Worm (Caenorhabditis elegans) whole organism, midembryonic: ENCODE results near the gene F21D12.3.
"Not testable (repeated sequence)": the region's sequence is repeated elsewhere in the genome, so short reads cannot be mapped to it uniquely, and the experiment has no call there.

Experiments used
- T22C8.4 ChIP-seq: fragments of 200-800 bp; sonication (Bioruptor generic); IDR thresholded peaks from 2 replicates; pipeline ENCODE4 v1.3.6; 2022; ENCODE audit warnings: missing genetic modification characterization, missing compliant biosample characterization
- cog-1 ChIP-seq: sonication (generic microtip); optimal IDR thresholded peaks from 2 replicates; lab custom pipeline; 2016; ENCODE audit warnings: missing genetic modification characterization, missing compliant biosample characterization
- flt-1 ChIP-seq: fragments of 200-800 bp; sonication (Bioruptor generic); IDR thresholded peaks from 2 replicates; pipeline ENCODE4 v1.3.6; 2022; ENCODE audit warnings: missing genetic modification characterization, missing compliant biosample characterization
- klf-2 ChIP-seq: fragments of 200-800 bp; sonication (Bioruptor generic); conservative IDR thresholded peaks from 2 replicates; pipeline ENCODE4 v1.3.6; 2022; ENCODE audit warnings: missing genetic modification reagents, missing genetic modification characterization, missing compliant biosample characterization
- med-1 ChIP-seq: sonication (generic microtip); optimal IDR thresholded peaks from 2 replicates; lab custom pipeline; 2017; ENCODE audit warnings: missing genetic modification characterization, mild to moderate bottlenecking, missing compliant biosample characterization, antibody characterized with exemption, missing genetic modification reagents; ENCODE audit not compliant: insufficient read depth
- ref-1 ChIP-seq: fragments of 200-800 bp; sonication (Bioruptor generic); conservative IDR thresholded peaks from 2 replicates; pipeline ENCODE4 v1.3.6; 2022; ENCODE audit warnings: missing genetic modification reagents, missing genetic modification characterization, missing compliant biosample characterization
- tab-1 ChIP-seq: fragments of 200-800 bp; sonication (Bioruptor generic); IDR thresholded peaks from 2 replicates; pipeline ENCODE4 v1.3.6; 2022; ENCODE audit warnings: missing genetic modification characterization, missing compliant biosample characterization
- ztf-23 ChIP-seq: fragments of 200-800 bp; sonication (Bioruptor generic); IDR thresholded peaks from 2 replicates; pipeline ENCODE4 v1.3.6; 2022; ENCODE audit warnings: missing genetic modification reagents, missing genetic modification characterization, missing compliant biosample characterization
- ztf-29 ChIP-seq: fragments of 200-800 bp; sonication (Bioruptor generic); IDR thresholded peaks from 2 replicates; pipeline ENCODE4 v1.3.6; 2022; ENCODE audit warnings: missing genetic modification reagents, missing genetic modification characterization, missing compliant biosample characterization

The F21D12.3 gene

ce11 chrII:7323925-7324324 lies at the start of gene F21D12.3:
TSS of gene F21D12.3 (minus strand) at chrII:7324025.
- TF ChIP-seq med-1 (GFP tag; lab: Kevin White, UChicago) (no peak), klf-2 (GFP tag; lab: Robert Waterston, UW) (no peak), ref-1 (GFP tag; lab: Robert Waterston, UW) (no peak), flt-1 (GFP tag; lab: Robert Waterston, UW) (no peak), tab-1 (GFP tag; lab: Robert Waterston, UW) (no peak), ztf-29 (no peak), cog-1 (tag; lab: Kevin White, UChicago) (no peak), T22C8.4 (no peak), ztf-23 (no peak)

- TF ChIP-seq klf-2 (GFP tag; lab: Robert Waterston, UW); ztf-23; tab-1 (GFP tag; lab: Robert Waterston, UW): not testable (repeated sequence)
Observed at ce11 chrII:7370195-7370594, 46.4 kb upstream of the F21D12.3 start, which contains the start of gene F43E2.11. TSS of gene F43E2.11 (minus strand) at chrII:7370295.

ce11 chrII:7368761-7369160 lies 44.9 kb upstream of the F21D12.3 start, which contains the start of gene F43E2.6:
TSS of gene F43E2.6 (minus strand) at chrII:7368861.
- TF ChIP-seq ztf-23 (no peak), med-1 (GFP tag; lab: Kevin White, UChicago) (no peak), ztf-29 (no peak), ref-1 (GFP tag; lab: Robert Waterston, UW) (no peak), tab-1 (GFP tag; lab: Robert Waterston, UW) (no peak), cog-1 (tag; lab: Kevin White, UChicago) (no peak), T22C8.4 (no peak), klf-2 (GFP tag; lab: Robert Waterston, UW) (no peak), flt-1 (GFP tag; lab: Robert Waterston, UW) (no peak)

ce11 chrII:7363990-7364455 lies 40.2 kb upstream of the F21D12.3 start, which contains the start of gene msra-1:
TSS of gene msra-1 (minus strand) at chrII:7364040.
- TF ChIP-seq ref-1 (GFP tag; lab: Robert Waterston, UW) (no peak), cog-1 (tag; lab: Kevin White, UChicago) (peak; percentile 66)

- TF ChIP-seq med-1 (GFP tag; lab: Kevin White, UChicago) (no peak), ref-1 (GFP tag; lab: Robert Waterston, UW) (no peak)
Observed at ce11 chrII:7358489-7358943, 34.7 kb upstream of the F21D12.3 start, which contains the start of gene insc-1. TSS of gene insc-1 (plus strand) at chrII:7358893.

ce11 chrII:7357176-7357575 lies 33.4 kb upstream of the F21D12.3 start:
- TF ChIP-seq T22C8.4 (no peak), cog-1 (tag; lab: Kevin White, UChicago) (no peak), klf-2 (GFP tag; lab: Robert Waterston, UW) (no peak), med-1 (GFP tag; lab: Kevin White, UChicago) (no peak), ref-1 (GFP tag; lab: Robert Waterston, UW) (no peak), ztf-23 (no peak), flt-1 (GFP tag; lab: Robert Waterston, UW) (no peak), tab-1 (GFP tag; lab: Robert Waterston, UW) (no peak), ztf-29 (no peak)

- TF ChIP-seq ztf-29 (no peak), ref-1 (GFP tag; lab: Robert Waterston, UW) (no peak), ztf-23 (no peak), med-1 (GFP tag; lab: Kevin White, UChicago) (no peak), cog-1 (tag; lab: Kevin White, UChicago) (no peak), klf-2 (GFP tag; lab: Robert Waterston, UW) (no peak), flt-1 (GFP tag; lab: Robert Waterston, UW) (no peak), tab-1 (GFP tag; lab: Robert Waterston, UW) (no peak), T22C8.4 (no peak)
Observed at ce11 chrII:7356773-7357172, 32.9 kb upstream of the F21D12.3 start.

ce11 chrII:7356326-7356725 lies 32.5 kb upstream of the F21D12.3 start, which contains the start of gene haf-2:
TSS of gene haf-2 (minus strand) at chrII:7356426.
- no peak for TF ChIP-seq tab-1 (GFP tag; lab: Robert Waterston, UW)
- no peak for TF ChIP-seq med-1 (GFP tag; lab: Kevin White, UChicago)
- no peak for TF ChIP-seq T22C8.4
- TF ChIP-seq klf-2 (GFP tag; lab: Robert Waterston, UW): no peak
- TF ChIP-seq ztf-29: no peak
- no peak for TF ChIP-seq cog-1 (tag; lab: Kevin White, UChicago)
- TF ChIP-seq ztf-23: no peak
- no peak for TF ChIP-seq ref-1 (GFP tag; lab: Robert Waterston, UW)
- no peak for TF ChIP-seq flt-1 (GFP tag; lab: Robert Waterston, UW)

- TF ChIP-seq flt-1 (GFP tag; lab: Robert Waterston, UW): 0 out of 2 replicates have a peak, but pooled peaks have one; percentile 33
- no peak for TF ChIP-seq T22C8.4
- TF ChIP-seq med-1 (GFP tag; lab: Kevin White, UChicago): no peak
- TF ChIP-seq ztf-29: no peak
Observed at ce11 chrII:7353027-7353426, 29.2 kb upstream of the F21D12.3 start.

ce11 chrII:7352507-7352906 lies 28.7 kb upstream of the F21D12.3 start, which contains the start of gene hsp-4:
TSS of gene hsp-4 (minus strand) at chrII:7352645.
- TF ChIP-seq cog-1 (tag; lab: Kevin White, UChicago) (no peak), flt-1 (GFP tag; lab: Robert Waterston, UW) (no peak), med-1 (GFP tag; lab: Kevin White, UChicago) (no peak), ref-1 (GFP tag; lab: Robert Waterston, UW) (no peak), klf-2 (GFP tag; lab: Robert Waterston, UW) (no peak), T22C8.4 (no peak), ztf-23 (no peak), tab-1 (GFP tag; lab: Robert Waterston, UW) (no peak), ztf-29 (no peak)
